Fruit fly (Drosophila melanogaster) whole organism, embryonic: ENCODE measurements around the gene CG1607.
A peak's percentile ranks its signal among the peaks of the same experiment; 100 is the strongest.

Source experiments
- Bdp1 ChIP-seq: fragments of 200-800 bp; sonication (Bioruptor generic); optimal IDR thresholded peaks from 3 replicates; lab custom pipeline; 2016; ENCODE audit warnings: missing biosample characterization, missing genetic modification characterization
- CG10431 ChIP-seq: fragments of 200-800 bp; sonication (Bioruptor generic); optimal IDR thresholded peaks from 3 replicates; lab custom pipeline; 2018; ENCODE audit warnings: missing biosample characterization, mild to moderate bottlenecking, missing genetic modification characterization
- CG10543 ChIP-seq: fragments of 200-800 bp; sonication (Bioruptor generic); optimal IDR thresholded peaks from 3 replicates; lab custom pipeline; 2017; ENCODE audit warnings: missing biosample characterization, mild to moderate bottlenecking, missing genetic modification characterization, moderate library complexity
- CG11504 ChIP-seq: fragments of 200-800 bp; sonication (Bioruptor generic); optimal IDR thresholded peaks from 3 replicates; lab custom pipeline; 2019; ENCODE audit warnings: missing biosample characterization, mild to moderate bottlenecking, missing genetic modification characterization, moderate library complexity
- CG12104 ChIP-seq: fragments of 200-800 bp; sonication (Bioruptor generic); optimal IDR thresholded peaks from 3 replicates; lab custom pipeline; 2016; ENCODE audit warnings: missing biosample characterization, missing genetic modification characterization
- CG14860 ChIP-seq: fragments of 200-800 bp; sonication (Bioruptor generic); IDR thresholded peaks from 3 replicates; pipeline ENCODE4 v1.3.6; 2022; ENCODE audit warnings: missing biosample characterization, missing genetic modification characterization; ENCODE audit not compliant: partially characterized antibody
- CG1603 ChIP-seq: fragments of 200-800 bp; sonication (Bioruptor generic); optimal IDR thresholded peaks from 2 replicates; lab custom pipeline; 2019; ENCODE audit warnings: missing biosample characterization, mild to moderate bottlenecking, missing genetic modification characterization, moderate library complexity
- CG17385 ChIP-seq: fragments of 200-800 bp; sonication (Bioruptor generic); optimal IDR thresholded peaks from 3 replicates; lab custom pipeline; 2018; ENCODE audit warnings: missing biosample characterization, mild to moderate bottlenecking, missing genetic modification characterization
- CG18262 ChIP-seq: fragments of 200-800 bp; optimal IDR thresholded peaks from 3 replicates; lab custom pipeline; 2019; ENCODE audit warnings: missing biosample characterization, mild to moderate bottlenecking, missing genetic modification characterization, moderate library complexity
- CG6683 ChIP-seq: fragments of 200-800 bp; sonication (Bioruptor generic); optimal IDR thresholded peaks from 2 replicates; lab custom pipeline; 2017; ENCODE audit warnings: missing biosample characterization, mild to moderate bottlenecking, missing genetic modification characterization, missing genetic modification reagents
- CG6689 ChIP-seq: fragments of 200-800 bp; sonication (Bioruptor generic); IDR thresholded peaks from 2 replicates; pipeline ENCODE4 v1.3.6; 2022; ENCODE audit warnings: missing biosample characterization, missing genetic modification characterization
- CG7271 ChIP-seq: fragments of 200-800 bp; sonication (Bioruptor generic); optimal IDR thresholded peaks from 2 replicates; lab custom pipeline; 2018; ENCODE audit warnings: missing biosample characterization, mild to moderate bottlenecking, missing genetic modification characterization, moderate library complexity
- CG7357 ChIP-seq: fragments of 200-800 bp; sonication (Bioruptor generic); IDR thresholded peaks from 3 replicates; pipeline ENCODE4 v1.3.6; 2022; ENCODE audit warnings: missing biosample characterization, missing genetic modification characterization
- CG8290 ChIP-seq, 3 experiments: fragments of 200-800 bp; sonication (Bioruptor generic); optimal IDR thresholded peaks; 2 replicates each; lab custom pipeline; 2016 to 2019; ENCODE audit warnings: missing biosample characterization in 3 of 3, missing genetic modification characterization in 3 of 3, mild to moderate bottlenecking in 2 of 3, moderate library complexity in 1 of 3
- CG8359 ChIP-seq: fragments of 200-800 bp; sonication (Bioruptor generic); optimal IDR thresholded peaks from 2 replicates; lab custom pipeline; 2017; ENCODE audit warnings: missing biosample characterization, mild to moderate bottlenecking, missing genetic modification characterization, borderline replicate concordance
- CG8388 ChIP-seq: fragments of 200-800 bp; sonication (Bioruptor generic); optimal IDR thresholded peaks from 2 replicates; lab custom pipeline; 2019; ENCODE audit warnings: missing biosample characterization, mild to moderate bottlenecking, missing genetic modification characterization, moderate library complexity
- CG8478 ChIP-seq: fragments of >200 bp; optimal IDR thresholded peaks from 2 replicates; lab custom pipeline; 2018
- CG9817 ChIP-seq: fragments of 200-800 bp; sonication (Bioruptor generic); optimal IDR thresholded peaks from 2 replicates; lab custom pipeline; 2018; ENCODE audit warnings: missing biosample characterization, mild to moderate bottlenecking, missing genetic modification characterization, moderate library complexity
- CG9932 ChIP-seq: fragments of 200-800 bp; sonication (Bioruptor generic); IDR thresholded peaks from 2 replicates; pipeline ENCODE4 v1.3.6; 2022; ENCODE audit warnings: missing biosample characterization, missing genetic modification characterization
- D19B ChIP-seq: fragments of 200-800 bp; sonication (Bioruptor generic); optimal IDR thresholded peaks from 2 replicates; lab custom pipeline; 2017; ENCODE audit warnings: missing biosample characterization, mild to moderate bottlenecking, missing genetic modification characterization
- Dad ChIP-seq: fragments of 200-800 bp; sonication (Bioruptor generic); optimal IDR thresholded peaks from 3 replicates; lab custom pipeline; 2016; ENCODE audit warnings: missing biosample characterization, missing genetic modification characterization
- Dll ChIP-seq: fragments of 200-800 bp; sonication (Bioruptor generic); IDR thresholded peaks from 4 replicates; pipeline ENCODE4 v1.3.6; 2022; ENCODE audit warnings: missing biosample characterization, missing genetic modification characterization; ENCODE audit not compliant: partially characterized antibody
- Fer1 ChIP-seq: fragments of 200-800 bp; sonication (Bioruptor generic); optimal IDR thresholded peaks from 2 replicates; lab custom pipeline; 2017; ENCODE audit warnings: missing biosample characterization, mild to moderate bottlenecking, missing genetic modification characterization
- GATAe ChIP-seq: fragments of 200-800 bp; sonication (Bioruptor generic); conservative IDR thresholded peaks from 2 replicates; pipeline ENCODE4 v1.3.6; 2022; ENCODE audit warnings: missing biosample characterization, missing genetic modification characterization
- NFAT ChIP-seq: fragments of 200-800 bp; sonication (Bioruptor generic); IDR thresholded peaks from 2 replicates; pipeline ENCODE4 v1.3.6; 2022; ENCODE audit warnings: missing biosample characterization, missing genetic modification characterization
- TFAM ChIP-seq: fragments of 200-800 bp; sonication (Bioruptor generic); optimal IDR thresholded peaks from 2 replicates; lab custom pipeline; 2017; ENCODE audit warnings: missing biosample characterization, missing genetic modification characterization, inconsistent platforms
- Xrp1 ChIP-seq: fragments of 200-800 bp; sonication (Bioruptor generic); IDR thresholded peaks from 2 replicates; pipeline ENCODE4 v1.3.6; 2022; ENCODE audit warnings: missing biosample characterization, missing genetic modification characterization
- YL-1 ChIP-seq: fragments of 200-800 bp; sonication (Bioruptor generic); optimal IDR thresholded peaks from 3 replicates; lab custom pipeline; 2017; ENCODE audit warnings: missing biosample characterization, mild to moderate bottlenecking, missing genetic modification characterization
- al ChIP-seq: fragments of 200-800 bp; sonication (Bioruptor generic); IDR thresholded peaks from 2 replicates; pipeline ENCODE4 v1.3.6; 2022; ENCODE audit warnings: missing biosample characterization, missing genetic modification characterization
- amos ChIP-seq: fragments of 200-800 bp; sonication (Bioruptor generic); IDR thresholded peaks from 2 replicates; pipeline ENCODE4 v1.3.6; 2022; ENCODE audit warnings: missing biosample characterization, missing genetic modification characterization; ENCODE audit not compliant: partially characterized antibody
- bigmax ChIP-seq: fragments of 200-800 bp; sonication (Bioruptor generic); optimal IDR thresholded peaks from 2 replicates; lab custom pipeline; 2018; ENCODE audit warnings: missing biosample characterization, mild to moderate bottlenecking, missing genetic modification characterization
- br ChIP-seq: fragments of >200 bp; optimal IDR thresholded peaks from 2 replicates; lab custom pipeline; 2017
- crc ChIP-seq: fragments of 200-800 bp; sonication (Bioruptor generic); optimal IDR thresholded peaks from 2 replicates; lab custom pipeline; 2016; ENCODE audit warnings: missing biosample characterization, missing genetic modification characterization
- disco-r ChIP-seq: fragments of 200-800 bp; sonication (Bioruptor generic); optimal IDR thresholded peaks from 2 replicates; lab custom pipeline; 2016; ENCODE audit warnings: missing biosample characterization, missing genetic modification characterization
- esg ChIP-seq: fragments of 200-800 bp; sonication (Bioruptor generic); conservative IDR thresholded peaks from 2 replicates; pipeline ENCODE4 v1.3.6; 2022; ENCODE audit warnings: missing biosample characterization, missing genetic modification characterization
- ewg ChIP-seq: fragments of 200-800 bp; sonication (Bioruptor generic); optimal IDR thresholded peaks from 3 replicates; lab custom pipeline; 2017; ENCODE audit warnings: mild to moderate bottlenecking, missing biosample characterization, missing genetic modification reagents, missing genetic modification characterization
- fd64A ChIP-seq: fragments of 200-800 bp; sonication (Bioruptor generic); optimal IDR thresholded peaks from 3 replicates; lab custom pipeline; 2018; ENCODE audit warnings: missing biosample characterization, mild to moderate bottlenecking, missing genetic modification characterization
- fu2 ChIP-seq: fragments of 200-800 bp; sonication (Bioruptor generic); optimal IDR thresholded peaks from 2 replicates; lab custom pipeline; 2016; ENCODE audit warnings: missing biosample characterization, missing genetic modification characterization
- h ChIP-seq: fragments of >200 bp; optimal IDR thresholded peaks from 2 replicates; lab custom pipeline; 2017
- org-1 ChIP-seq: fragments of 200-800 bp; sonication (Bioruptor generic); optimal IDR thresholded peaks from 2 replicates; lab custom pipeline; 2017; ENCODE audit warnings: missing biosample characterization, missing genetic modification characterization
- phol ChIP-seq: fragments of 200-800 bp; sonication (Bioruptor generic); optimal IDR thresholded peaks from 3 replicates; lab custom pipeline; 2018; ENCODE audit warnings: missing biosample characterization, mild to moderate bottlenecking, missing genetic modification characterization, moderate library complexity
- pita ChIP-seq: fragments of 200-800 bp; sonication (Bioruptor generic); optimal IDR thresholded peaks from 2 replicates; lab custom pipeline; 2017; ENCODE audit warnings: missing biosample characterization, mild to moderate bottlenecking, missing genetic modification characterization
- pros ChIP-seq: fragments of 200-800 bp; sonication (Bioruptor generic); optimal IDR thresholded peaks from 3 replicates; lab custom pipeline; 2019; ENCODE audit warnings: missing biosample characterization, mild to moderate bottlenecking, missing genetic modification characterization, moderate library complexity
- ranshi ChIP-seq: fragments of 200-800 bp; sonication (Bioruptor generic); IDR thresholded peaks from 2 replicates; pipeline ENCODE4 v1.3.6; 2022; ENCODE audit warnings: missing biosample characterization, missing genetic modification characterization
- sens ChIP-seq: fragments of 200-800 bp; sonication (Bioruptor generic); peaks from one replicate; lab custom pipeline; 2016; ENCODE audit warnings: missing biosample characterization, missing genetic modification characterization
- sima ChIP-seq: fragments of 200-800 bp; sonication (Bioruptor generic); optimal IDR thresholded peaks from 2 replicates; lab custom pipeline; 2016; ENCODE audit warnings: missing biosample characterization, missing genetic modification characterization
- slou ChIP-seq: fragments of 200-800 bp; sonication (Bioruptor generic); optimal IDR thresholded peaks from 3 replicates; lab custom pipeline; 2016; ENCODE audit warnings: missing biosample characterization, missing genetic modification characterization
- sna ChIP-seq: fragments of 200-800 bp; sonication (Bioruptor generic); IDR thresholded peaks from 2 replicates; pipeline ENCODE4 v1.3.6; 2022; ENCODE audit warnings: missing biosample characterization, missing genetic modification characterization; ENCODE audit not compliant: partially characterized antibody
- tll ChIP-seq, 2 experiments: fragments of 200-800 bp in 1 of 2; fragments of >200 bp in 1 of 2; sonication (Bioruptor generic) in 1 of 2; optimal IDR thresholded peaks; 2 replicates each; lab custom pipeline; 2017 to 2019; ENCODE audit warnings: missing biosample characterization in 2 of 2, missing genetic modification characterization in 2 of 2, mild to moderate bottlenecking in 1 of 2, moderate library complexity in 1 of 2
- vnd ChIP-seq: fragments of 200-800 bp; sonication (Bioruptor generic); IDR thresholded peaks from 3 replicates; pipeline ENCODE4 v1.3.6; 2022; ENCODE audit warnings: missing biosample characterization, missing genetic modification characterization; ENCODE audit not compliant: partially characterized antibody

The CG1607 gene

DNA sequence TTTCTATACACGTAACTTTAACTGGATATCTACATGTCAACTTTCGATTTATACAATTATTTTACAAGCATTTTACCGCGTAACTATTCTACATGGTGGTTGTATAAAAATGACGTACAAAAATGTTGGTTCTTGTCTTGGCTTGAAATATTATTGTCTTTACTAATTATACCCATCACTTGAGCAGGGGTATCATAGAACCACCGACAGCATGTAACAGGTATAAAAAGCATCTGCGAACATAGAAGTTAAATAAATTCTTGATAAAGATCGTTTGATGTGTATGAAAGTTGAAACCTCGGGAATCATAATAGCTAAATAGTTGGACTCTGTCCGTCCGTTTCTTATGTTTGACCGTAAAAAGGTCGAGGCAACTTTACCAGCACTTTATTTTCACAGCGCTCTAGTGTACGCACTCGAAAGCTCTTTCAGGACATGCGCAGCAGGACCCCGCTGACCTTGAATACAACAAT lies 657 bp upstream of the CG1607 start (continued):
- peak; percentile 77 for TF ChIP-seq CG1603 (tag; lab: Kevin White, UChicago)
- TF ChIP-seq NFAT (GFP tag; lab: Robert Waterston, UW) = peak; percentile 63; the same call in 1 of the 2 replicates
- peak; percentile 62 for TF ChIP-seq CG9932 (GFP tag; lab: Robert Waterston, UW)
- TF ChIP-seq esg (GFP tag; lab: Robert Waterston, UW) = 0 out of 2 replicates have a peak, but pooled peaks have one; percentile 22
- no peak for TF ChIP-seq pros
- TF ChIP-seq Bdp1 (GFP tag; lab: Kevin White, UChicago) = peak; percentile 13
- TF ChIP-seq amos (GFP tag; lab: Robert Waterston, UW) = peak; percentile 75
- no peak for TF ChIP-seq CG8478 (lab: Kevin White, UChicago)
- no peak for TF ChIP-seq br (lab: Kevin White, UChicago)
- no peak for TF ChIP-seq al (GFP tag; lab: Robert Waterston, UW)
- TF ChIP-seq CG6683 (GFP tag; lab: Kevin White, UChicago) = no peak
- peak; percentile 45; the same call in 2 of the 3 replicates for TF ChIP-seq vnd (GFP tag; lab: Robert Waterston, UW)
- peak; percentile 17 for TF ChIP-seq Dad (GFP tag; lab: Kevin White, UChicago)
- no peak for TF ChIP-seq CG7271
- TF ChIP-seq CG6689 (GFP tag; lab: Robert Waterston, UW) = peak; percentile 31; the same call in 1 of the 2 replicates
- no peak for TF ChIP-seq Dll (GFP tag; lab: Robert Waterston, UW)
- no peak for TF ChIP-seq org-1 (GFP tag; lab: Kevin White, UChicago)
- TF ChIP-seq CG7357 (GFP tag; lab: Robert Waterston, UW) = no peak
- TF ChIP-seq tll (GFP tag; optimal IDR thresholded peaks at IDR 0.05; lab: Kevin White, UChicago) = no peak
- no peak for TF ChIP-seq CG18262 (tag; lab: Kevin White, UChicago)
- peak; percentile 55 for TF ChIP-seq CG11504 (tag; lab: Kevin White, UChicago)
- peak; percentile 14 for TF ChIP-seq D19B (GFP tag; lab: Kevin White, UChicago)
- no peak for TF ChIP-seq TFAM (GFP tag; lab: Kevin White, UChicago)
- TF ChIP-seq Fer1 (GFP tag; lab: Kevin White, UChicago) = peak; percentile 43
- peak; percentile 47; the same call in 1 of the 2 replicates for TF ChIP-seq Xrp1
- TF ChIP-seq CG8359 (GFP tag; lab: Kevin White, UChicago) = no peak
- TF ChIP-seq CG9817 (tag; lab: Kevin White, UChicago) = peak; percentile 55
- TF ChIP-seq pita = peak; percentile 80
- no peak for TF ChIP-seq GATAe (GFP tag; lab: Robert Waterston, UW)
- TF ChIP-seq fu2 (GFP tag; lab: Kevin White, UChicago) = peak; percentile 68
- TF ChIP-seq CG8388 (GFP tag; lab: Kevin White, UChicago) = peak; percentile 44
- no peak for TF ChIP-seq CG10543 (GFP tag; lab: Kevin White, UChicago)
- TF ChIP-seq ranshi (GFP tag; lab: Robert Waterston, UW) = peak; percentile 62
- no peak for TF ChIP-seq CG14860 (GFP tag; lab: Robert Waterston, UW)
- no peak for TF ChIP-seq crc
- TF ChIP-seq h (lab: Kevin White, UChicago) = no peak
- TF ChIP-seq slou (GFP tag; lab: Kevin White, UChicago) = peak; percentile 4
- TF ChIP-seq CG10431 (GFP tag; lab: Kevin White, UChicago) = no peak
- no peak for TF ChIP-seq CG12104
- no peak for TF ChIP-seq fd64A (GFP tag; lab: Kevin White, UChicago)
- peak; percentile 32 for TF ChIP-seq phol (tag; lab: Kevin White, UChicago)
- TF ChIP-seq YL-1 (GFP tag; lab: Kevin White, UChicago) = no peak
- TF ChIP-seq sna (GFP tag; lab: Robert Waterston, UW) = no peak
- TF ChIP-seq bigmax (GFP tag; lab: Kevin White, UChicago) = no peak
- TF ChIP-seq disco-r = peak; percentile 5
- no peak for TF ChIP-seq CG8290 (GFP tag; optimal IDR thresholded peaks at IDR 0.05; lab: Kevin White, UChicago)
- peak in 1 of 2 experiments; percentile 75 for TF ChIP-seq CG8290 (tag; optimal IDR thresholded peaks at IDR 0.05; lab: Kevin White, UChicago)
- no peak for TF ChIP-seq sima
- TF ChIP-seq sens = peak; percentile 89
- peak; percentile 37 for TF ChIP-seq CG17385
- TF ChIP-seq ewg = peak; percentile 93
